Fruit fly (Drosophila melanogaster) whole organism: ENCODE data around the gene milt.

Experiments
- CG8478 ChIP-seq: fragments of >200 bp; optimal IDR thresholded peaks from 2 replicates; lab custom pipeline; 2018; ENCODE audit warnings: inconsistent platforms
- EcR ChIP-seq, 2 experiments: fragments of >200 bp; optimal IDR thresholded peaks; 2 replicates each; lab custom pipeline; 2017; ENCODE audit warnings: missing biosample characterization in 2 of 2, missing genetic modification characterization in 2 of 2, missing genetic modification reagents in 2 of 2
- psq ChIP-seq: fragments of >200 bp; optimal IDR thresholded peaks from 2 replicates; lab custom pipeline; 2017

- TF ChIP-seq CG8478 (lab: Kevin White, UChicago), result no peak
- no peak for TF ChIP-seq EcR (GFP tag; optimal IDR thresholded peaks at IDR 0.05; lab: Kevin White, UChicago)
- TF ChIP-seq psq, result no peak
These were observed 5.1 kb upstream of the milt start, which contains the start of the genes Rab30 and Caper for dm6 chr2L:7032517-7032951.
